Worm (Caenorhabditis elegans) whole organism, late embryonic: ENCODE results near the gene ZK154.1.

Experiments
- C08G9.2 ChIP-seq: sonication (generic microtip); optimal IDR thresholded peaks from 2 replicates; lab custom pipeline; 2016; ENCODE audit warnings: mild to moderate bottlenecking, missing genetic modification characterization, moderate library complexity, missing compliant biosample characterization
- C38D4.7 ChIP-seq: fragments of 200-800 bp; sonication (Bioruptor generic); optimal IDR thresholded peaks from 2 replicates; lab custom pipeline; 2018; ENCODE audit warnings: mild to moderate bottlenecking, missing genetic modification characterization, moderate library complexity, missing compliant biosample characterization
- F13H6.1 ChIP-seq: sonication (generic microtip); optimal IDR thresholded peaks from 2 replicates; lab custom pipeline; 2016; ENCODE audit warnings: missing genetic modification characterization, missing compliant biosample characterization
- T23F11.4 ChIP-seq: fragments of 200-800 bp; sonication (Bioruptor generic); optimal IDR thresholded peaks from 2 replicates; lab custom pipeline; 2018; ENCODE audit warnings: mild to moderate bottlenecking, missing genetic modification characterization, missing compliant biosample characterization
- ahr-1 ChIP-seq: sonication (generic microtip); optimal IDR thresholded peaks from 2 replicates; lab custom pipeline; 2016; ENCODE audit warnings: missing genetic modification characterization, missing compliant biosample characterization
- ama-1 ChIP-seq: fragments of 150-350 bp; optimal IDR thresholded peaks from 2 replicates; lab custom pipeline; 2014
- ceh-14 ChIP-seq: sonication (generic microtip); optimal IDR thresholded peaks from 2 replicates; lab custom pipeline; 2016; ENCODE audit warnings: missing genotype, missing genetic modification characterization, missing compliant biosample characterization
- ceh-18 ChIP-seq: sonication (generic microtip); optimal IDR thresholded peaks from 2 replicates; lab custom pipeline; 2016; ENCODE audit warnings: missing genetic modification characterization, missing compliant biosample characterization
- ceh-19 ChIP-seq: fragments of 200-800 bp; sonication (Bioruptor generic); optimal IDR thresholded peaks from 2 replicates; lab custom pipeline; 2018; ENCODE audit warnings: mild to moderate bottlenecking, missing genetic modification characterization, missing compliant biosample characterization
- ceh-2 ChIP-seq: sonication (generic microtip); optimal IDR thresholded peaks from 2 replicates; lab custom pipeline; 2016; ENCODE audit warnings: missing genotype, missing genetic modification characterization, missing compliant biosample characterization
- ceh-30 ChIP-seq: fragments of 150-350 bp; optimal IDR thresholded peaks from 2 replicates; lab custom pipeline; 2014; ENCODE audit warnings: missing biosample characterization, missing genetic modification characterization
- ceh-34 ChIP-seq: sonication (generic microtip); optimal IDR thresholded peaks from 2 replicates; lab custom pipeline; 2016; ENCODE audit warnings: mild to moderate bottlenecking, missing genetic modification characterization, missing compliant biosample characterization
- ceh-45 ChIP-seq: fragments of 200-800 bp; sonication (Bioruptor generic); IDR thresholded peaks from 2 replicates; pipeline ENCODE4 v1.3.6; 2022; ENCODE audit warnings: missing genetic modification reagents, missing genetic modification characterization, missing compliant biosample characterization
- ceh-48 ChIP-seq: sonication (generic microtip); optimal IDR thresholded peaks from 2 replicates; lab custom pipeline; 2016; ENCODE audit warnings: missing genetic modification characterization, inconsistent platforms, missing compliant biosample characterization
- ceh-6 ChIP-seq: fragments of 200-800 bp; sonication (Bioruptor generic); optimal IDR thresholded peaks from 2 replicates; lab custom pipeline; 2018; ENCODE audit warnings: mild to moderate bottlenecking, missing genetic modification characterization, missing compliant biosample characterization
- che-1 ChIP-seq: sonication (generic microtip); optimal IDR thresholded peaks from 2 replicates; lab custom pipeline; 2016; ENCODE audit warnings: mild to moderate bottlenecking, missing genetic modification characterization, missing compliant biosample characterization
- dmd-4 ChIP-seq: sonication (generic microtip); optimal IDR thresholded peaks from 2 replicates; lab custom pipeline; 2016; ENCODE audit warnings: borderline replicate concordance, missing genetic modification characterization, missing compliant biosample characterization
- elt-4 ChIP-seq: sonication (generic microtip); optimal IDR thresholded peaks from 2 replicates; lab custom pipeline; 2016; ENCODE audit warnings: missing genetic modification characterization, missing compliant biosample characterization
- eyg-1 ChIP-seq: sonication (generic microtip); optimal IDR thresholded peaks from 2 replicates; lab custom pipeline; 2016; ENCODE audit warnings: missing genotype, missing genetic modification characterization, missing compliant biosample characterization
- fax-1 ChIP-seq: sonication (generic microtip); optimal IDR thresholded peaks from 2 replicates; lab custom pipeline; 2016; ENCODE audit warnings: missing genotype, missing genetic modification characterization, missing compliant biosample characterization
- fkh-10 ChIP-seq: fragments of 150-350 bp; optimal IDR thresholded peaks from 2 replicates; lab custom pipeline; 2014; ENCODE audit warnings: missing biosample characterization, missing genetic modification reagents, missing genetic modification characterization
- fkh-6 ChIP-seq: sonication (generic microtip); optimal IDR thresholded peaks from 2 replicates; lab custom pipeline; 2016; ENCODE audit warnings: missing genetic modification characterization, missing compliant biosample characterization
- hlh-13 ChIP-seq: fragments of 200-800 bp; sonication (Bioruptor generic); optimal IDR thresholded peaks from 2 replicates; lab custom pipeline; 2018; ENCODE audit warnings: mild to moderate bottlenecking, missing genetic modification characterization, missing compliant biosample characterization
- hlh-15 ChIP-seq: sonication (generic microtip); optimal IDR thresholded peaks from 2 replicates; lab custom pipeline; 2016; ENCODE audit warnings: missing genetic modification characterization, missing compliant biosample characterization
- hlh-6 ChIP-seq: sonication (generic microtip); optimal IDR thresholded peaks from 2 replicates; lab custom pipeline; 2016; ENCODE audit warnings: missing genotype, missing genetic modification characterization, missing compliant biosample characterization
- lim-6 ChIP-seq: sonication (generic microtip); optimal IDR thresholded peaks from 2 replicates; lab custom pipeline; 2016; ENCODE audit warnings: missing genetic modification characterization, missing compliant biosample characterization
- lin-11 ChIP-seq: fragments of 200-800 bp; sonication (Bioruptor generic); optimal IDR thresholded peaks from 2 replicates; lab custom pipeline; 2018; ENCODE audit warnings: mild to moderate bottlenecking, missing genetic modification characterization, missing compliant biosample characterization
- madf-2 ChIP-seq: sonication (generic microtip); optimal IDR thresholded peaks from 2 replicates; lab custom pipeline; 2017; ENCODE audit warnings: missing genetic modification characterization, missing compliant biosample characterization
- nfya-1 ChIP-seq: sonication (generic microtip); optimal IDR thresholded peaks from 2 replicates; lab custom pipeline; 2017; ENCODE audit warnings: missing genetic modification characterization, mild to moderate bottlenecking, missing compliant biosample characterization, antibody characterized with exemption, moderate library complexity
- nhr-11 ChIP-seq: fragments of 150-350 bp; optimal IDR thresholded peaks from 2 replicates; lab custom pipeline; 2014; ENCODE audit warnings: missing biosample characterization, missing genetic modification characterization
- nhr-232 ChIP-seq: sonication (generic microtip); optimal IDR thresholded peaks from 2 replicates; lab custom pipeline; 2016; ENCODE audit warnings: missing genetic modification characterization, missing compliant biosample characterization
- npax-4 ChIP-seq: sonication (generic microtip); optimal IDR thresholded peaks from 2 replicates; lab custom pipeline; 2016; ENCODE audit warnings: missing genetic modification characterization, missing compliant biosample characterization
- odd-2 ChIP-seq: sonication (generic microtip); optimal IDR thresholded peaks from 2 replicates; lab custom pipeline; 2017; ENCODE audit warnings: antibody characterized with exemption, mild to moderate bottlenecking, missing genetic modification characterization, missing compliant biosample characterization
- pag-3 ChIP-seq: sonication (generic microtip); optimal IDR thresholded peaks from 2 replicates; lab custom pipeline; 2016; ENCODE audit warnings: missing compliant biosample characterization, missing genetic modification characterization, borderline replicate concordance
- pax-1 ChIP-seq: fragments of 150-350 bp; optimal IDR thresholded peaks from 2 replicates; lab custom pipeline; 2014; ENCODE audit warnings: missing biosample characterization, missing genetic modification characterization
- pha-4 ChIP-seq: fragments of 150-350 bp; optimal IDR thresholded peaks from 2 replicates; lab custom pipeline; 2018; ENCODE audit warnings: missing biosample characterization, missing genetic modification reagents, missing genetic modification characterization
- pros-1 ChIP-seq: fragments of 150-350 bp; optimal IDR thresholded peaks from 2 replicates; lab custom pipeline; 2014; ENCODE audit warnings: missing biosample characterization, missing genetic modification reagents, missing genetic modification characterization
- ref-2 ChIP-seq: sonication (generic microtip); optimal IDR thresholded peaks from 2 replicates; lab custom pipeline; 2016; ENCODE audit warnings: missing genetic modification characterization, missing compliant biosample characterization
- rnt-1 ChIP-seq: sonication (generic microtip); optimal IDR thresholded peaks from 2 replicates; lab custom pipeline; 2016; ENCODE audit warnings: missing genetic modification characterization, missing compliant biosample characterization
- sox-2 ChIP-seq: fragments of 200-800 bp; sonication (Bioruptor generic); IDR thresholded peaks from 2 replicates; pipeline ENCODE4 v1.3.6; 2022; ENCODE audit warnings: missing genetic modification reagents, missing genetic modification characterization, missing compliant biosample characterization
- sox-4 ChIP-seq: sonication (generic microtip); optimal IDR thresholded peaks from 2 replicates; lab custom pipeline; 2017; ENCODE audit warnings: mild to moderate bottlenecking, missing genetic modification characterization, inconsistent platforms, missing compliant biosample characterization
- tbx-2 ChIP-seq: sonication (generic microtip); optimal IDR thresholded peaks from 2 replicates; lab custom pipeline; 2016; ENCODE audit warnings: missing genetic modification characterization, missing compliant biosample characterization
- tbx-7 ChIP-seq: sonication (generic microtip); optimal IDR thresholded peaks from 2 replicates; lab custom pipeline; 2016; ENCODE audit warnings: missing genotype, missing genetic modification characterization, missing compliant biosample characterization
- ttx-3 ChIP-seq: sonication (generic microtip); optimal IDR thresholded peaks from 2 replicates; lab custom pipeline; 2016; ENCODE audit warnings: missing genetic modification reagents, missing genetic modification characterization, missing compliant biosample characterization
- unc-3 ChIP-seq, 2 experiments: fragments of 200-800 bp in 1 of 2; sonication (Bioruptor generic) in 1 of 2; sonication (generic microtip) in 1 of 2; conservative IDR thresholded peaks in 1 of 2; optimal IDR thresholded peaks in 1 of 2; 2 replicates each; pipeline versions ENCODE4 v1.3.6 to Lab custom; 2016 to 2022; ENCODE audit warnings: missing compliant biosample characterization in 2 of 2, missing genetic modification characterization in 2 of 2, missing genetic modification reagents in 1 of 2
- unc-42 ChIP-seq: sonication (generic microtip); optimal IDR thresholded peaks from 2 replicates; lab custom pipeline; 2016; ENCODE audit warnings: missing genotype, missing genetic modification characterization, missing compliant biosample characterization
- unc-55 ChIP-seq: sonication (generic microtip); optimal IDR thresholded peaks from 2 replicates; lab custom pipeline; 2017; ENCODE audit warnings: missing biosample characterization, missing genetic modification reagents, missing genetic modification characterization
- zip-5 ChIP-seq: sonication (generic microtip); optimal IDR thresholded peaks from 2 replicates; lab custom pipeline; 2016; ENCODE audit warnings: missing genetic modification characterization, missing compliant biosample characterization
- ztf-16 ChIP-seq: sonication (generic microtip); optimal IDR thresholded peaks from 2 replicates; lab custom pipeline; 2017; ENCODE audit warnings: missing genetic modification characterization, missing compliant biosample characterization

ZK154.1 gene

DNA sequence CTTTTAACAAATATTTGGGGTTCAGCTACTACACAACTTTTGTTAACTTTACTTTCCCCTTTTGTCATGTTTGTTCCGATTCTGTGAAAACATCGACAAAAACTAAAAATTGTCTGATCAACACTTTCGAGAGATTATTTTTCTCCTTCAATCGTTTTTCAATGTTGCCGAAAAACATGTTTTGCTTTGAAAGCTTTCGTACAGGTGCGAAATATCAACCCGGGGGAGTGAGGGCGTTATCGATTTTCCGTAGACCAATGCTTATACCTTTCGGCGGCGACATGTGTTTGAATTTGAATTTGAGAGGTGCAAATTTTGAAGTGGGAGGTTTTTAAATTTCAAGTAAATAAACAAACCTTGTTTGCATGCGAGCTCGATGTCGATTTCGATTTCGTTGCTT lies 29.0 kb downstream of the ZK154.1 start:
- TF ChIP-seq odd-2 (tag; lab: Kevin White, UChicago), result no peak
- TF ChIP-seq lim-6 (tag; lab: Kevin White, UChicago), result no peak
- TF ChIP-seq sox-4 (tag; lab: Kevin White, UChicago), result no peak
- TF ChIP-seq, all 69 proteins: peak for 0

ce11 chrX:7809352-7810196 lies 30.2 kb downstream of the ZK154.1 start:
- TF ChIP-seq hlh-13 (GFP tag; lab: Kevin White, UChicago) (no peak), npax-4 (tag; lab: Kevin White, UChicago) (no peak), ceh-45 (GFP tag; lab: Robert Waterston, UW) (no peak), T23F11.4 (GFP tag; lab: Kevin White, UChicago) (no peak), ceh-2 (tag; lab: Kevin White, UChicago) (peak; percentile 39), sox-4 (tag; lab: Kevin White, UChicago) (no peak), unc-42 (peak; percentile 34), pax-1 (tag; lab: Kevin White, UChicago) (no peak), elt-4 (tag; lab: Kevin White, UChicago) (no peak), C08G9.2 (no peak), dmd-4 (tag; lab: Kevin White, UChicago) (no peak), lin-11 (no peak), madf-2 (peak; percentile 17), ceh-30 (peak; percentile 64), fkh-6 (tag; lab: Kevin White, UChicago) (peak; percentile 2), pha-4 (tag; lab: Kevin White, UChicago) (no peak), C38D4.7 (no peak), fkh-10 (GFP tag; lab: Kevin White, UChicago) (no peak), hlh-6 (tag; lab: Kevin White, UChicago) (no peak), ceh-6 (GFP tag; lab: Kevin White, UChicago) (no peak), pag-3 (no peak), tbx-7 (no peak), ahr-1 (tag; lab: Kevin White, UChicago) (no peak), unc-55 (GFP tag; lab: Kevin White, UChicago) (peak; percentile 74), nfya-1 (peak; percentile 68), tbx-2 (tag; lab: Kevin White, UChicago) (peak; percentile 73), ref-2 (tag; lab: Kevin White, UChicago) (no peak), rnt-1 (peak; percentile 30), unc-3 (GFP tag; conservative IDR thresholded peaks at IDR 0.05; lab: Robert Waterston, UW) (no peak), unc-3 (tag; optimal IDR thresholded peaks at IDR 0.05; lab: Kevin White, UChicago) (no peak), nhr-232 (tag; lab: Kevin White, UChicago) (no peak), fax-1 (tag; lab: Kevin White, UChicago) (no peak), ama-1 (lab: Kevin White, UChicago) (no peak), nhr-11 (no peak), hlh-15 (tag; lab: Kevin White, UChicago) (no peak), eyg-1 (tag; lab: Kevin White, UChicago) (no peak), pros-1 (peak; percentile 41), ceh-18 (tag; lab: Kevin White, UChicago) (peak; percentile 26), F13H6.1 (tag; lab: Kevin White, UChicago) (no peak), zip-5 (tag; lab: Kevin White, UChicago) (no peak), che-1 (no peak), ttx-3 (tag; lab: Kevin White, UChicago) (no peak), ceh-48 (no peak), odd-2 (tag; lab: Kevin White, UChicago) (no peak), ztf-16 (tag; lab: Kevin White, UChicago) (no peak), sox-2 (no peak), ceh-19 (peak; percentile 48), ceh-14 (tag; lab: Kevin White, UChicago) (no peak), ceh-34 (no peak)
